Fruit fly (Drosophila melanogaster) ovary, adult (tissue): ENCODE measurements around the gene mtg.

Experiments
- CG17801 ChIP-seq: fragments of 200-800 bp; optimal IDR thresholded peaks from 2 replicates; lab custom pipeline; 2019; ENCODE audit warnings: missing biosample characterization, mild to moderate bottlenecking, missing genetic modification characterization, moderate library complexity; ENCODE audit not compliant: partially characterized antibody

Gene mtg

dm6 chr3R:8272573-8273165 lies 22.4 kb downstream of the mtg start:
- TF ChIP-seq CG17801, result no peak

- no peak for TF ChIP-seq CG17801
Observed at dm6 chr3R:8275031-8275430, 24.7 kb downstream of the mtg start.

dm6 chr3R:8277494-8278293 lies 27.4 kb downstream of the mtg start, which contains the start of gene ato:
ato (plus strand) TSS chr3R:8278052.
- TF ChIP-seq CG17801, result no peak

dm6 chr3R:8279970-8280369 lies 29.7 kb downstream of the mtg start:
- no peak for TF ChIP-seq CG17801

- TF ChIP-seq CG17801, result no peak
Observed at dm6 chr3R:8282727-8283126, 32.4 kb downstream of the mtg start.

- TF ChIP-seq CG17801, result no peak
Observed at dm6 chr3R:8284234-8284633, 33.9 kb downstream of the mtg start.

- TF ChIP-seq CG17801, result no peak
Observed at dm6 chr3R:8285727-8286344, 35.5 kb downstream of the mtg start.

- no peak for TF ChIP-seq CG17801
Observed at dm6 chr3R:8287697-8288096, 37.4 kb downstream of the mtg start, which contains the start of gene Nazo. Nazo (plus strand) TSS chr3R:8287876.

- TF ChIP-seq CG17801, result no peak
Observed at dm6 chr3R:8288790-8289189, 38.5 kb downstream of the mtg start.

- no peak for TF ChIP-seq CG17801
Observed at dm6 chr3R:8290478-8290877, 40.2 kb downstream of the mtg start, which contains the start of gene CG11672. CG11672 (minus strand) TSS chr3R:8290578.

dm6 chr3R:8290940-8291339 lies 40.6 kb downstream of the mtg start, which contains the start of gene CG31464:
CG31464 (plus strand) TSS chr3R:8291240.
- no peak for TF ChIP-seq CG17801

- no peak for TF ChIP-seq CG17801
Observed at dm6 chr3R:8292034-8292433, 41.7 kb downstream of the mtg start, which contains the start of gene CG31463. CG31463 (plus strand) TSS chr3R:8292335.

- TF ChIP-seq CG17801, result no peak
Observed at dm6 chr3R:8300928-8301752, 50.8 kb downstream of the mtg start, which contains the start of the genes CG9626 and mRpL1. CG9626 (minus strand) TSS chr3R:8300978. mRpL1 (plus strand) TSS chr3R:8301440.

dm6 chr3R:8303848-8304247 lies 53.6 kb downstream of the mtg start, which contains the start of gene nac:
nac (minus strand) TSS chr3R:8304023.
- no peak for TF ChIP-seq CG17801

- peak; percentile 37 for TF ChIP-seq CG17801
Observed at dm6 chr3R:8305110-8305509, 54.8 kb downstream of the mtg start, which contains the start of gene Sgt1. Sgt1 (minus strand) TSS chr3R:8305274.
